Fruit fly (Drosophila melanogaster) whole organism, embryonic: Measurements from ENCODE around the gene CG34313.

Experiments
- Antp ChIP-seq: fragments of 200-800 bp; sonication (Bioruptor generic); optimal IDR thresholded peaks from 3 replicates; lab custom pipeline; 2016; ENCODE audit warnings: missing biosample characterization, missing genetic modification characterization
- Blimp-1 ChIP-seq: fragments of 200-800 bp; sonication (Bioruptor generic); optimal IDR thresholded peaks from 3 replicates; lab custom pipeline; 2018; ENCODE audit warnings: missing biosample characterization, missing genetic modification characterization, mild to moderate bottlenecking, moderate library complexity, missing genetic modification reagents
- CG11093 ChIP-seq: fragments of 200-800 bp; sonication (Bioruptor generic); IDR thresholded peaks from 3 replicates; pipeline ENCODE4 v1.3.6; 2022; ENCODE audit warnings: missing biosample characterization, missing genetic modification characterization
- CG11723 ChIP-seq: fragments of 200-800 bp; sonication (Bioruptor generic); optimal IDR thresholded peaks from 2 replicates; lab custom pipeline; 2017; ENCODE audit warnings: missing biosample characterization, mild to moderate bottlenecking, missing genetic modification characterization
- CG12744 ChIP-seq: fragments of 200-800 bp; sonication (Bioruptor generic); optimal IDR thresholded peaks from 2 replicates; lab custom pipeline; 2016; ENCODE audit warnings: missing biosample characterization, missing genetic modification characterization
- CG15479 ChIP-seq: fragments of 200-800 bp; sonication (Bioruptor generic); optimal IDR thresholded peaks from 3 replicates; lab custom pipeline; 2019; ENCODE audit warnings: missing biosample characterization, mild to moderate bottlenecking, missing genetic modification characterization, moderate library complexity
- CG15514 ChIP-seq: fragments of 200-800 bp; sonication (Bioruptor generic); optimal IDR thresholded peaks from 3 replicates; lab custom pipeline; 2017; ENCODE audit warnings: missing biosample characterization, missing genetic modification characterization, mild to moderate bottlenecking, moderate library complexity, missing genetic modification reagents
- CG17829 ChIP-seq: fragments of 200-800 bp; optimal IDR thresholded peaks from 2 replicates; lab custom pipeline; 2019; ENCODE audit warnings: missing biosample characterization, mild to moderate bottlenecking, missing genetic modification characterization, moderate library complexity
- CG18599 ChIP-seq: fragments of 200-800 bp; sonication (Bioruptor generic); optimal IDR thresholded peaks from 3 replicates; lab custom pipeline; 2017; ENCODE audit warnings: missing biosample characterization, missing genetic modification characterization, mild to moderate bottlenecking, moderate library complexity, missing genetic modification reagents
- CG2120 ChIP-seq: fragments of 200-800 bp; sonication (Bioruptor generic); optimal IDR thresholded peaks from 3 replicates; lab custom pipeline; 2016; ENCODE audit warnings: missing biosample characterization, missing genetic modification characterization
- CG31224 ChIP-seq: fragments of 200-800 bp; sonication (Bioruptor generic); IDR thresholded peaks from 2 replicates; pipeline ENCODE4 v1.3.6; 2022; ENCODE audit warnings: missing biosample characterization, missing genetic modification characterization
- CG3281 ChIP-seq: fragments of 200-800 bp; sonication (Bioruptor generic); optimal IDR thresholded peaks from 3 replicates; lab custom pipeline; 2017; ENCODE audit warnings: missing biosample characterization, mild to moderate bottlenecking, missing genetic modification characterization
- CG4360 ChIP-seq: fragments of 200-800 bp; sonication (Bioruptor generic); IDR thresholded peaks from 2 replicates; pipeline ENCODE4 v1.3.6; 2022; ENCODE audit warnings: missing biosample characterization, missing genetic modification characterization
- CG7556 ChIP-seq: fragments of 200-800 bp; sonication (Bioruptor generic); optimal IDR thresholded peaks from 2 replicates; lab custom pipeline; 2017; ENCODE audit warnings: missing biosample characterization, mild to moderate bottlenecking, missing genetic modification characterization
- CG7963 ChIP-seq: fragments of 200-800 bp; sonication (Bioruptor generic); IDR thresholded peaks from 3 replicates; pipeline ENCODE4 v1.3.6; 2022; ENCODE audit warnings: missing biosample characterization, missing genetic modification characterization; ENCODE audit not compliant: partially characterized antibody
- CG9727 ChIP-seq: fragments of 200-800 bp; sonication (Bioruptor generic); optimal IDR thresholded peaks from 3 replicates; lab custom pipeline; 2017; ENCODE audit warnings: missing biosample characterization, mild to moderate bottlenecking, missing genetic modification characterization
- CTCF ChIP-seq: fragments of 200-800 bp; sonication (Bioruptor generic); optimal IDR thresholded peaks from 2 replicates; lab custom pipeline; 2017; ENCODE audit warnings: missing biosample characterization, mild to moderate bottlenecking, missing genetic modification characterization, moderate library complexity
- D ChIP-seq, 2 experiments: fragments of 200-800 bp in 1 of 2; fragments of >200 bp in 1 of 2; sonication (Bioruptor generic) in 1 of 2; optimal IDR thresholded peaks; 2 replicates in 1 of 2; 3 replicates in 1 of 2; lab custom pipeline; 2017; ENCODE audit warnings: mild to moderate bottlenecking in 1 of 2, missing biosample characterization in 1 of 2, missing genetic modification characterization in 1 of 2, missing genetic modification reagents in 1 of 2
- Dad ChIP-seq: fragments of 200-800 bp; sonication (Bioruptor generic); optimal IDR thresholded peaks from 3 replicates; lab custom pipeline; 2016; ENCODE audit warnings: missing biosample characterization, missing genetic modification characterization
- E2f2 ChIP-seq: fragments of 200-800 bp; sonication (Bioruptor generic); IDR thresholded peaks from 2 replicates; pipeline ENCODE4 v1.3.6; 2022; ENCODE audit warnings: missing biosample characterization, missing genetic modification characterization
- Ets65A ChIP-seq: fragments of 200-800 bp; sonication (Bioruptor generic); peaks from one replicate; lab custom pipeline; 2016; ENCODE audit warnings: missing biosample characterization, missing genetic modification characterization
- Fer3 ChIP-seq: fragments of 200-800 bp; sonication (Bioruptor generic); optimal IDR thresholded peaks from 2 replicates; lab custom pipeline; 2018; ENCODE audit warnings: missing biosample characterization, mild to moderate bottlenecking, missing genetic modification characterization, moderate library complexity
- HLH4C ChIP-seq: fragments of 200-800 bp; sonication (Bioruptor generic); IDR thresholded peaks from 3 replicates; pipeline ENCODE4 v1.3.6; 2022; ENCODE audit warnings: missing biosample characterization, missing genetic modification characterization; ENCODE audit not compliant: partially characterized antibody
- HLHmδ ChIP-seq: fragments of 200-800 bp; sonication (Bioruptor generic); optimal IDR thresholded peaks from 2 replicates; lab custom pipeline; 2018; ENCODE audit warnings: missing biosample characterization, mild to moderate bottlenecking, missing genetic modification characterization, moderate library complexity
- Hmr ChIP-seq: fragments of 200-800 bp; sonication (Bioruptor generic); optimal IDR thresholded peaks from 3 replicates; lab custom pipeline; 2017; ENCODE audit warnings: mild to moderate bottlenecking, missing biosample characterization, missing genetic modification reagents, missing genetic modification characterization
- Hr78 ChIP-seq, 2 experiments: fragments of 200-800 bp in 1 of 2; fragments of >200 bp in 1 of 2; sonication (Bioruptor generic) in 1 of 2; optimal IDR thresholded peaks; 2 replicates each; lab custom pipeline; 2017 to 2019; ENCODE audit warnings: missing biosample characterization in 2 of 2, missing genetic modification characterization in 2 of 2, mild to moderate bottlenecking in 1 of 2, moderate library complexity in 1 of 2
- MTF-1 ChIP-seq: fragments of 200-800 bp; sonication (Bioruptor generic); optimal IDR thresholded peaks from 2 replicates; lab custom pipeline; 2018; ENCODE audit warnings: missing biosample characterization, mild to moderate bottlenecking, missing genetic modification characterization, borderline replicate concordance
- Meics ChIP-seq: fragments of 200-800 bp; sonication (Bioruptor generic); optimal IDR thresholded peaks from 2 replicates; lab custom pipeline; 2017; ENCODE audit warnings: missing biosample characterization, mild to moderate bottlenecking, missing genetic modification characterization
- Neu2 ChIP-seq: fragments of 200-800 bp; sonication (Bioruptor generic); optimal IDR thresholded peaks from 3 replicates; lab custom pipeline; 2016; ENCODE audit warnings: missing biosample characterization, missing genetic modification characterization, borderline replicate concordance
- Ptx1 ChIP-seq: fragments of 200-800 bp; sonication (Bioruptor generic); IDR thresholded peaks from 2 replicates; pipeline ENCODE4 v1.3.6; 2022; ENCODE audit warnings: missing biosample characterization, missing genetic modification characterization
- Side ChIP-seq: fragments of 200-800 bp; sonication (Bioruptor generic); optimal IDR thresholded peaks from 2 replicates; lab custom pipeline; 2016; ENCODE audit warnings: missing biosample characterization, missing genetic modification characterization
- Sox102F ChIP-seq: fragments of 200-800 bp; sonication (Bioruptor generic); optimal IDR thresholded peaks from 2 replicates; lab custom pipeline; 2018; ENCODE audit warnings: missing biosample characterization, mild to moderate bottlenecking, missing genetic modification characterization, moderate library complexity
- cg ChIP-seq: fragments of 200-800 bp; sonication (Bioruptor generic); optimal IDR thresholded peaks from 3 replicates; lab custom pipeline; 2019; ENCODE audit warnings: missing biosample characterization, mild to moderate bottlenecking, missing genetic modification characterization, moderate library complexity
- croc ChIP-seq: fragments of 200-800 bp; sonication (Bioruptor generic); conservative IDR thresholded peaks from 3 replicates; pipeline ENCODE4 v1.3.6; 2022; ENCODE audit warnings: missing biosample characterization, missing genetic modification characterization
- dysf ChIP-seq: fragments of 200-800 bp; sonication (Bioruptor generic); IDR thresholded peaks from 3 replicates; pipeline ENCODE4 v1.3.6; 2022; ENCODE audit warnings: missing biosample characterization, missing genetic modification characterization
- esg ChIP-seq: fragments of 200-800 bp; sonication (Bioruptor generic); conservative IDR thresholded peaks from 2 replicates; pipeline ENCODE4 v1.3.6; 2022; ENCODE audit warnings: missing biosample characterization, missing genetic modification characterization
- ewg ChIP-seq: fragments of 200-800 bp; sonication (Bioruptor generic); optimal IDR thresholded peaks from 3 replicates; lab custom pipeline; 2017; ENCODE audit warnings: mild to moderate bottlenecking, missing biosample characterization, missing genetic modification reagents, missing genetic modification characterization
- gem ChIP-seq: fragments of 200-800 bp; sonication (Bioruptor generic); optimal IDR thresholded peaks from 2 replicates; lab custom pipeline; 2019; ENCODE audit warnings: missing biosample characterization, mild to moderate bottlenecking, missing genetic modification characterization, moderate library complexity
- gro ChIP-seq: fragments of 200-800 bp; sonication (Bioruptor generic); optimal IDR thresholded peaks from 2 replicates; lab custom pipeline; 2016; ENCODE audit warnings: missing biosample characterization, missing genetic modification characterization
- gsb-n ChIP-seq: fragments of 200-800 bp; sonication (Bioruptor generic); optimal IDR thresholded peaks from 3 replicates; lab custom pipeline; 2018; ENCODE audit warnings: missing biosample characterization, mild to moderate bottlenecking, missing genetic modification characterization
- inv ChIP-seq: fragments of 200-800 bp; sonication (Bioruptor generic); IDR thresholded peaks from 2 replicates; pipeline ENCODE4 v1.3.6; 2022; ENCODE audit warnings: missing biosample characterization, missing genetic modification characterization; ENCODE audit not compliant: partially characterized antibody
- ken ChIP-seq: fragments of 200-800 bp; sonication (Bioruptor generic); IDR thresholded peaks from 3 replicates; pipeline ENCODE4 v1.3.6; 2022; ENCODE audit warnings: missing biosample characterization, missing genetic modification characterization
- knrl ChIP-seq: fragments of 200-800 bp; sonication (Bioruptor generic); IDR thresholded peaks from 3 replicates; pipeline ENCODE4 v1.3.6; 2022; ENCODE audit warnings: missing biosample characterization, missing genetic modification characterization; ENCODE audit not compliant: partially characterized antibody
- lab ChIP-seq: fragments of 200-800 bp; sonication (Bioruptor generic); optimal IDR thresholded peaks from 3 replicates; lab custom pipeline; 2017; ENCODE audit warnings: missing biosample characterization, missing genetic modification characterization, mild to moderate bottlenecking, moderate library complexity, missing genetic modification reagents
- pita ChIP-seq: fragments of 200-800 bp; sonication (Bioruptor generic); optimal IDR thresholded peaks from 2 replicates; lab custom pipeline; 2017; ENCODE audit warnings: missing biosample characterization, mild to moderate bottlenecking, missing genetic modification characterization
- slbo ChIP-seq: fragments of 200-800 bp; sonication (Bioruptor generic); IDR thresholded peaks from 2 replicates; pipeline ENCODE4 v1.3.6; 2022; ENCODE audit warnings: missing biosample characterization, missing genetic modification characterization
- sug ChIP-seq: fragments of 200-800 bp; optimal IDR thresholded peaks from 2 replicates; lab custom pipeline; 2019; ENCODE audit warnings: missing biosample characterization, mild to moderate bottlenecking, missing genetic modification characterization, moderate library complexity
- zf30C ChIP-seq: fragments of 200-800 bp; sonication (Bioruptor generic); optimal IDR thresholded peaks from 3 replicates; lab custom pipeline; 2018; ENCODE audit warnings: missing biosample characterization, mild to moderate bottlenecking, missing genetic modification characterization

The CG34313 gene

DNA sequence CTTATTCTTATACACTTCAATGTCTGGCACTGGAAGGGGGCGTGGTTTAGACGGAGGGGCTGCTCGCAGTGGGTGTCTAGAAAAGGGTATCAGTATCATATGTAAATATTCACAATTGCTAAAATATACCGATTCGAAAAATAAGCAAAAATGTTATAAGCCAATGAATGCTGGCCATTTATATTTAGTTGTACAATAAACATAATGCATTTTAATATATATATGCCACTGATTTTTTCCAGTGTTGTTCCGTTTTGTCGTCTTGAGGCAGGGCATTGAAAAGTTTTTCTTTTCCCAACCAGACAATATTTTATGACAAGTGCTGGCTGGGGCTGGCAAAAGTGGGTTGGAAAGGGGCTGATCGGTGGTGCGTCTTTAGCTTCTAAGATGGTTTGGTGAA is 42.5 kb downstream of the CG34313 start:
- TF ChIP-seq Hr78 (GFP tag; optimal IDR thresholded peaks at IDR 0.05; lab: Kevin White, UChicago) (no peak), Ets65A (GFP tag; lab: Kevin White, UChicago) (peak; percentile 83), CG7963 (GFP tag; lab: Robert Waterston, UW) (no peak), slbo (GFP tag; lab: Robert Waterston, UW) (peak; percentile 2; the same call in 1 of the 2 replicates), ewg (GFP tag; lab: Kevin White, UChicago) (no peak), CG11723 (GFP tag; lab: Kevin White, UChicago) (no peak), CG18599 (GFP tag; lab: Kevin White, UChicago) (peak; percentile 74), sug (tag; lab: Kevin White, UChicago) (no peak), Side (GFP tag; lab: Kevin White, UChicago) (no peak), inv (GFP tag; lab: Robert Waterston, UW) (no peak), gem (tag; lab: Kevin White, UChicago) (no peak), cg (GFP tag; lab: Kevin White, UChicago) (no peak), dysf (peak; percentile 42; the same call in 1 of the 3 replicates), D (optimal IDR thresholded peaks at IDR 0.05; lab: Kevin White, UChicago) (no peak), D (GFP tag; optimal IDR thresholded peaks at IDR 0.05; lab: Kevin White, UChicago) (no peak), Hmr (GFP tag; lab: Kevin White, UChicago) (peak; percentile 38), gsb-n (tag; lab: Kevin White, UChicago) (no peak), HLHmδ (GFP tag; lab: Kevin White, UChicago) (no peak), Ptx1 (peak; percentile 37; the same call in 1 of the 2 replicates), zf30C (GFP tag; lab: Kevin White, UChicago) (no peak), ken (GFP tag; lab: Robert Waterston, UW) (no peak), CG17829 (tag; lab: Kevin White, UChicago) (no peak), CG31224 (no peak), CG3281 (GFP tag; lab: Kevin White, UChicago) (peak; percentile 26), CG12744 (no peak), Fer3 (tag; lab: Kevin White, UChicago) (peak; percentile 19), HLH4C (GFP tag; lab: Robert Waterston, UW) (no peak), Antp (GFP tag; lab: Kevin White, UChicago) (no peak), CG11093 (GFP tag; lab: Robert Waterston, UW) (no peak), CG15514 (peak; percentile 22), CTCF (GFP tag; lab: Kevin White, UChicago) (no peak), Neu2 (no peak), CG15479 (no peak), Dad (GFP tag; lab: Kevin White, UChicago) (no peak), Meics (GFP tag; lab: Kevin White, UChicago) (peak; percentile 22), MTF-1 (GFP tag; lab: Kevin White, UChicago) (no peak), knrl (GFP tag; lab: Robert Waterston, UW) (no peak), CG4360 (GFP tag; lab: Robert Waterston, UW) (no peak), croc (GFP tag; lab: Robert Waterston, UW) (no peak), E2f2 (GFP tag; lab: Robert Waterston, UW) (no peak), lab (GFP tag; lab: Kevin White, UChicago) (peak; percentile 40), CG9727 (GFP tag; lab: Kevin White, UChicago) (no peak), Blimp-1 (GFP tag; lab: Kevin White, UChicago) (no peak), Sox102F (GFP tag; lab: Kevin White, UChicago) (no peak), pita (GFP tag; lab: Kevin White, UChicago) (no peak), gro (no peak), esg (GFP tag; lab: Robert Waterston, UW) (0 out of 2 replicates have a peak, but pooled peaks have one; percentile 5), CG2120 (GFP tag; lab: Kevin White, UChicago) (peak; percentile 52), CG7556 (GFP tag; lab: Kevin White, UChicago) (peak; percentile 22)
